In the genomic region with DNA sequence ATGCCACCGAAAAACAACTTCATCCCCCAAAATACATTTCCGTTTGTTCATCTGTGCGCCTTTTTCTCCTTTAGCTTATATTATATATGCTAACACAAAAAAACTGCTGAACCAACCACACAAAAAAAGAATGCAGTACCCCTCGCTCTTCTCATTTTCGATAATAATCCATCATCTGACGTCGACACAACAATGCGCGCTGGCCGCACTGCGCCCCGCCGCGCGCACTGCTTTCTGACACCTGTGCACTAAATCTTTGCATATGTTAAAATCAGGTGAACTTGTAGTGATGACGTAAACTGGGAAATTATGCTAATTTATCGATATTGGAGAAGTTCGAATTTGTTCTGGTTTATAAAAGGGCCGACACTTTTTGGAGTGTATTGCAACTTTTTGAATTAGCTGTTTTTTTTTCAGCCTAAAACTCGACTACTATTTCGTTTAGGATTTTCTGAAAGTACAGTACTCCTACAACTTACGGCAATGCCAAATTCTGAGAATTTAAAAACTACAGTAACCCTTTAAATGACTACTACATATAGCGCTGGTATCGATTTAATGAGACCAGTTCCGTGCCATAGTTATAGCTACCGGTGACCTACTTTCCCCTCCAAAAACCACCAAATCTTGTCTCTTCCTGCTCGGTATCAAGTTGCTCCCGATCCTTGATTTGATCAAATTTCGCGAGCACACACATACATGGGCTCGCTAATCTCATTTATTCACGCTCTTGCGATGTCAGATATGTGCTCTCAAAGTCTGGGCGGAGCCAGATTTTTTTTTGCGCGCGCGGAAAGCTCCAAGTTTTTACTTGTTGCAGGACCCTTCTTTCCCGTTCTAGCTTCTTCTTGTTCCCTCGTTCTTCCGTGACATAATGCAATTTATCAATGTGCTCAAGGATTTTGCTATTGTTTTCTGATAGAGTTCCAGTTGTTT, we compare ENCODE assay signal across 4 worm cellular contexts.
TF ChIP-seq lines count a peak whose summit lies in the region.

No protein-coding gene starts in this region.

TF ChIP-seq in whole organism, L1 larva, 84 proteins besides CTCF, POLR2A, EP300 and RAD21 (continued from another document):
- TF ChIP-seq efl-1 (optimal IDR thresholded peaks at IDR 0.05; lab: Kevin White, UChicago) (peak in 1 of 2 experiments; percentile 4), efl-1 (GFP tag; optimal IDR thresholded peaks at IDR 0.05 in 1 of 2; lab: Kevin White, UChicago) (no peak), nhr-20 (tag; optimal IDR thresholded peaks at IDR 0.05; lab: Kevin White, UChicago) (peak; percentile 2), ces-1 (GFP tag; optimal IDR thresholded peaks at IDR 0.05; lab: Kevin White, UChicago) (peak; percentile 34), fkh-8 (tag; optimal IDR thresholded peaks at IDR 0.05; lab: Kevin White, UChicago) (peak; percentile 91), nhr-71 (tag; optimal IDR thresholded peaks at IDR 0.05; lab: Kevin White, UChicago) (peak; percentile 66), nhr-47 (tag; optimal IDR thresholded peaks at IDR 0.05; lab: Kevin White, UChicago) (peak; percentile 64), nhr-76 (tag; optimal IDR thresholded peaks at IDR 0.05; lab: Kevin White, UChicago) (no peak), tbx-2 (tag; optimal IDR thresholded peaks at IDR 0.05; lab: Kevin White, UChicago) (no peak), dsc-1 (tag; optimal IDR thresholded peaks at IDR 0.05; lab: Kevin White, UChicago) (peak; percentile 87), lin-39 (tag; optimal IDR thresholded peaks at IDR 0.05; lab: Kevin White, UChicago) (no peak), zag-1 (tag; optimal IDR thresholded peaks at IDR 0.05; lab: Kevin White, UChicago) (no peak), mef-2 (tag; optimal IDR thresholded peaks at IDR 0.05; lab: Kevin White, UChicago) (no peak), lin-13 (GFP tag; optimal IDR thresholded peaks at IDR 0.05; lab: Kevin White, UChicago) (peak; percentile 7), nhr-28 (tag; optimal IDR thresholded peaks at IDR 0.05; lab: Kevin White, UChicago) (no peak), tlp-1 (tag; optimal IDR thresholded peaks at IDR 0.05; lab: Kevin White, UChicago) (no peak), swsn-7 (tag; optimal IDR thresholded peaks at IDR 0.05; lab: Kevin White, UChicago) (peak; percentile 32), pax-3 (tag; optimal IDR thresholded peaks at IDR 0.05; lab: Kevin White, UChicago) (peak; percentile 13), mep-1 (tag; optimal IDR thresholded peaks at IDR 0.05; lab: Kevin White, UChicago) (peak; percentile 13), fos-1 (tag; optimal IDR thresholded peaks at IDR 0.05; lab: Kevin White, UChicago) (no peak), jun-1 (tag; optimal IDR thresholded peaks at IDR 0.05; lab: Kevin White, UChicago) (no peak)

TF ChIP-seq in whole organism, L2 larva, 48 proteins besides CTCF, POLR2A, EP300 and RAD21 (continued from another document):
- TF ChIP-seq ZK546.5 (tag; optimal IDR thresholded peaks at IDR 0.05; lab: Kevin White, UChicago), result no peak
- TF ChIP-seq C34F6.9 (tag; optimal IDR thresholded peaks at IDR 0.05; lab: Kevin White, UChicago), result no peak
- peak in 1 of 2 experiments; percentile 22 for TF ChIP-seq lsy-2 (tag; optimal IDR thresholded peaks at IDR 0.05; lab: Kevin White, UChicago)

TF ChIP-seq in whole organism, L3 larva, 47 proteins besides CTCF, POLR2A, EP300 and RAD21 (continued from another document):
- TF ChIP-seq unc-39 (tag; optimal IDR thresholded peaks at IDR 0.05; lab: Kevin White, UChicago) (no peak), mdl-1 (tag; optimal IDR thresholded peaks at IDR 0.05; lab: Kevin White, UChicago) (no peak), nhr-67 (tag; optimal IDR thresholded peaks at IDR 0.05; lab: Kevin White, UChicago) (no peak), daf-12 (tag; optimal IDR thresholded peaks at IDR 0.05; lab: Kevin White, UChicago) (no peak), pqm-1 (tag; optimal IDR thresholded peaks at IDR 0.05; lab: Kevin White, UChicago) (no peak), tbx-2 (tag; optimal IDR thresholded peaks at IDR 0.05; lab: Kevin White, UChicago) (no peak)

TF ChIP-seq in whole organism, L4 larva, 104 proteins besides CTCF, POLR2A, EP300 and RAD21 (continued from another document):
- peak; percentile 15 for TF ChIP-seq nhr-237 (tag; optimal IDR thresholded peaks at IDR 0.05; lab: Kevin White, UChicago)
- TF ChIP-seq zip-11 (GFP tag; IDR thresholded peaks at IDR 0.05; lab: Robert Waterston, UW), result no peak
- peak in 1 of 2 experiments; percentile 96 for TF ChIP-seq unc-62 (GFP tag; optimal IDR thresholded peaks at IDR 0.05 in 1 of 2; lab: Kevin White, UChicago)
- TF ChIP-seq unc-62 (tag; optimal IDR thresholded peaks at IDR 0.05; lab: Kevin White, UChicago), result no peak
- TF ChIP-seq hmg-1.1 (GFP tag; IDR thresholded peaks at IDR 0.05; lab: Robert Waterston, UW), result 0 out of 2 replicates have a peak, but pooled peaks have one; percentile 16
- peak in 1 of 2 experiments; percentile 45 for TF ChIP-seq lsy-2 (tag; optimal IDR thresholded peaks at IDR 0.05; lab: Kevin White, UChicago)
- TF ChIP-seq ctbp-1 (GFP tag; IDR thresholded peaks at IDR 0.05; lab: Robert Waterston, UW), result peak; percentile 43; the same call in 1 of the 2 replicates
